Worm (Caenorhabditis elegans) whole organism, young adult: ENCODE measurements around the gene gcy-25.
A peak's percentile ranks its signal among the peaks of the same experiment; 100 is the strongest.

Experiments used
- B0261.1 ChIP-seq: sonication (generic microtip); optimal IDR thresholded peaks from 2 replicates; lab custom pipeline; 2016; ENCODE audit warnings: mild to moderate bottlenecking, missing genetic modification characterization, moderate library complexity, missing compliant biosample characterization
- C17E4.6 ChIP-seq: fragments of 200-800 bp; sonication (Bioruptor generic); IDR thresholded peaks from 2 replicates; pipeline ENCODE4 v1.3.6; 2022; ENCODE audit warnings: missing genetic modification reagents, missing genetic modification characterization, missing compliant biosample characterization
- F10E7.11 ChIP-seq: sonication (generic microtip); optimal IDR thresholded peaks from 2 replicates; lab custom pipeline; 2017; ENCODE audit warnings: mild to moderate bottlenecking, missing genetic modification characterization, moderate library complexity, missing compliant biosample characterization
- F37B4.10 ChIP-seq: fragments of 200-800 bp; sonication (Bioruptor generic); IDR thresholded peaks from 2 replicates; pipeline ENCODE4 v1.3.6; 2022; ENCODE audit warnings: missing genetic modification characterization, missing compliant biosample characterization
- F39B2.1 ChIP-seq: fragments of 200-800 bp; sonication (Bioruptor generic); IDR thresholded peaks from 2 replicates; pipeline ENCODE4 v1.3.6; 2022; ENCODE audit warnings: missing genetic modification reagents, missing genetic modification characterization, missing compliant biosample characterization
- F49E8.2 ChIP-seq: sonication (generic microtip); optimal IDR thresholded peaks from 3 replicates; lab custom pipeline; 2017; ENCODE audit warnings: missing genetic modification characterization, mild to moderate bottlenecking, missing compliant biosample characterization, antibody characterized with exemption, moderate library complexity; ENCODE audit not compliant: insufficient read depth
- F55B11.4 ChIP-seq: sonication (generic microtip); optimal IDR thresholded peaks from 2 replicates; lab custom pipeline; 2016; ENCODE audit warnings: missing compliant biosample characterization, missing genetic modification characterization, borderline replicate concordance; ENCODE audit not compliant: insufficient read depth
- T26A5.8 ChIP-seq: sonication (generic microtip); optimal IDR thresholded peaks from 2 replicates; lab custom pipeline; 2016; ENCODE audit warnings: missing genetic modification characterization, missing compliant biosample characterization
- Y53F4B.3 ChIP-seq: fragments of 200-800 bp; sonication (Bioruptor generic); IDR thresholded peaks from 2 replicates; pipeline ENCODE4 v1.3.6; 2022; ENCODE audit warnings: missing genetic modification reagents, missing genetic modification characterization, missing compliant biosample characterization
- Y53G8AR.9 ChIP-seq: fragments of 200-800 bp; sonication (Bioruptor generic); conservative IDR thresholded peaks from 2 replicates; pipeline ENCODE4 v1.3.6; 2022; ENCODE audit warnings: missing genetic modification reagents, missing genetic modification characterization, missing compliant biosample characterization
- Y67H2A.10 ChIP-seq: fragments of 200-800 bp; sonication (Bioruptor generic); conservative IDR thresholded peaks from 2 replicates; pipeline ENCODE4 v1.3.6; 2022; ENCODE audit warnings: missing genetic modification reagents, missing genetic modification characterization, missing compliant biosample characterization
- Y79H2A.3 ChIP-seq: fragments of 200-800 bp; sonication (Bioruptor generic); conservative IDR thresholded peaks from 2 replicates; pipeline ENCODE4 v1.3.6; 2022; ENCODE audit warnings: missing genetic modification reagents, missing genetic modification characterization, missing compliant biosample characterization
- akir-1 ChIP-seq: fragments of 200-800 bp; sonication (Bioruptor generic); optimal IDR thresholded peaks from 2 replicates; lab custom pipeline; 2018; ENCODE audit warnings: mild to moderate bottlenecking, missing genetic modification characterization, moderate library complexity, missing compliant biosample characterization
- aptf-2 ChIP-seq: fragments of 200-800 bp; sonication (Bioruptor generic); conservative IDR thresholded peaks from 2 replicates; pipeline ENCODE4 v1.3.6; 2022; ENCODE audit warnings: missing genetic modification reagents, missing genetic modification characterization, missing compliant biosample characterization
- aptf-3 ChIP-seq: fragments of 200-800 bp; sonication (Bioruptor generic); IDR thresholded peaks from 2 replicates; pipeline ENCODE4 v1.3.6; 2022; ENCODE audit warnings: missing genetic modification characterization, missing compliant biosample characterization
- attf-3 ChIP-seq: fragments of 200-800 bp; sonication (Bioruptor generic); conservative IDR thresholded peaks from 2 replicates; pipeline ENCODE4 v1.3.6; 2022; ENCODE audit warnings: missing genetic modification reagents, missing genetic modification characterization, missing compliant biosample characterization
- bed-1 ChIP-seq: fragments of 200-800 bp; sonication (Bioruptor generic); IDR thresholded peaks from 2 replicates; pipeline ENCODE4 v1.3.6; 2022; ENCODE audit warnings: missing genetic modification reagents, missing genetic modification characterization, missing compliant biosample characterization
- bed-2 ChIP-seq: fragments of 200-800 bp; sonication (Bioruptor generic); IDR thresholded peaks from 2 replicates; pipeline ENCODE4 v1.3.6; 2022; ENCODE audit warnings: missing genetic modification reagents, missing genetic modification characterization, missing compliant biosample characterization
- ccch-3 ChIP-seq: fragments of 200-800 bp; sonication (Bioruptor generic); optimal IDR thresholded peaks from 2 replicates; lab custom pipeline; 2018; ENCODE audit warnings: mild to moderate bottlenecking, missing genetic modification characterization, missing compliant biosample characterization
- cebp-2 ChIP-seq: fragments of 200-800 bp; sonication (Bioruptor generic); IDR thresholded peaks from 2 replicates; pipeline ENCODE4 v1.3.6; 2022; ENCODE audit warnings: missing genetic modification characterization, missing compliant biosample characterization
- ceh-40 ChIP-seq: fragments of 200-800 bp; sonication (Bioruptor generic); IDR thresholded peaks from 2 replicates; pipeline ENCODE4 v1.3.6; 2022; ENCODE audit warnings: missing genetic modification characterization, missing compliant biosample characterization
- ceh-58 ChIP-seq: fragments of 200-800 bp; sonication (Bioruptor generic); IDR thresholded peaks from 2 replicates; pipeline ENCODE4 v1.3.6; 2022; ENCODE audit warnings: missing genetic modification characterization, missing compliant biosample characterization
- ceh-79 ChIP-seq: sonication (generic microtip); optimal IDR thresholded peaks from 2 replicates; lab custom pipeline; 2017; ENCODE audit warnings: mild to moderate bottlenecking, missing genetic modification characterization, missing compliant biosample characterization
- ceh-91 ChIP-seq: fragments of 200-800 bp; sonication (Bioruptor generic); IDR thresholded peaks from 2 replicates; pipeline ENCODE4 v1.3.6; 2022; ENCODE audit warnings: missing genetic modification reagents, missing genetic modification characterization, missing compliant biosample characterization
- dox-1 ChIP-seq: fragments of 200-800 bp; sonication (Bioruptor generic); IDR thresholded peaks from 2 replicates; pipeline ENCODE4 v1.3.6; 2022; ENCODE audit warnings: missing genetic modification reagents, missing genetic modification characterization, missing compliant biosample characterization
- dpff-1 ChIP-seq: sonication (generic microtip); optimal IDR thresholded peaks from 2 replicates; lab custom pipeline; 2017; ENCODE audit warnings: mild to moderate bottlenecking, missing genetic modification characterization, missing compliant biosample characterization
- efl-1 ChIP-seq: fragments of 150-350 bp; optimal IDR thresholded peaks from 2 replicates; lab custom pipeline; 2014; ENCODE audit warnings: missing biosample characterization, missing genetic modification reagents, missing genetic modification characterization
- egl-18 ChIP-seq: fragments of 200-800 bp; sonication (Bioruptor generic); IDR thresholded peaks from 2 replicates; pipeline ENCODE4 v1.3.6; 2022; ENCODE audit warnings: missing genetic modification reagents, missing genetic modification characterization, missing compliant biosample characterization
- hmg-1.2 ChIP-seq: fragments of 200-800 bp; sonication (Bioruptor generic); IDR thresholded peaks from 2 replicates; pipeline ENCODE4 v1.3.6; 2022; ENCODE audit warnings: missing genetic modification reagents, missing genetic modification characterization, missing compliant biosample characterization
- lin-26 ChIP-seq: fragments of 200-800 bp; sonication (Bioruptor generic); IDR thresholded peaks from 2 replicates; pipeline ENCODE4 v1.3.6; 2022; ENCODE audit warnings: missing genetic modification reagents, missing genetic modification characterization, missing compliant biosample characterization
- madf-3 ChIP-seq: fragments of 200-800 bp; sonication (Bioruptor generic); IDR thresholded peaks from 2 replicates; pipeline ENCODE4 v1.3.6; 2022; ENCODE audit warnings: missing genetic modification reagents, missing genetic modification characterization, missing compliant biosample characterization
- madf-8 ChIP-seq: fragments of 200-800 bp; sonication (Bioruptor generic); conservative IDR thresholded peaks from 2 replicates; pipeline ENCODE4 v1.3.6; 2022; ENCODE audit warnings: missing genetic modification reagents, missing genetic modification characterization, missing compliant biosample characterization
- mcd-1 ChIP-seq: fragments of 200-800 bp; sonication (Bioruptor generic); IDR thresholded peaks from 2 replicates; pipeline ENCODE4 v1.3.6; 2022; ENCODE audit warnings: missing genetic modification reagents, missing genetic modification characterization, missing compliant biosample characterization
- mel-28 ChIP-seq: sonication (generic microtip); optimal IDR thresholded peaks from 2 replicates; lab custom pipeline; 2016; ENCODE audit warnings: borderline replicate concordance, mild to moderate bottlenecking, missing genetic modification characterization, missing compliant biosample characterization
- nfya-1 ChIP-seq: sonication (generic microtip); optimal IDR thresholded peaks from 2 replicates; lab custom pipeline; 2017; ENCODE audit warnings: antibody characterized with exemption, missing compliant biosample characterization, missing genetic modification characterization, borderline replicate concordance; ENCODE audit not compliant: insufficient read depth
- nfya-2 ChIP-seq: fragments of 200-800 bp; sonication (Bioruptor generic); IDR thresholded peaks from 2 replicates; pipeline ENCODE4 v1.3.6; 2022; ENCODE audit warnings: missing genetic modification reagents, missing genetic modification characterization, missing compliant biosample characterization
- nfyb-1 ChIP-seq: fragments of 200-800 bp; sonication (Bioruptor generic); IDR thresholded peaks from 2 replicates; pipeline ENCODE4 v1.3.6; 2022; ENCODE audit warnings: missing genetic modification reagents, missing genetic modification characterization, missing compliant biosample characterization
- pha-4 ChIP-seq: fragments of 150-350 bp; sonication (generic microtip); optimal IDR thresholded peaks from 2 replicates; lab custom pipeline; 2014; ENCODE audit warnings: missing biosample characterization, missing genetic modification reagents, missing genetic modification characterization
- rcor-1 ChIP-seq: fragments of 200-800 bp; sonication (Bioruptor generic); IDR thresholded peaks from 2 replicates; pipeline ENCODE4 v1.3.6; 2022; ENCODE audit warnings: missing genetic modification reagents, missing genetic modification characterization, missing compliant biosample characterization
- rec-8 ChIP-seq, 2 experiments: sonication (generic microtip); optimal IDR thresholded peaks; 2 replicates each; lab custom pipeline; 2016; ENCODE audit warnings: mild to moderate bottlenecking in 2 of 2, missing genetic modification characterization in 2 of 2, missing genetic modification reagents in 2 of 2, missing genotype in 2 of 2, missing biosample characterization in 1 of 2, missing compliant biosample characterization in 1 of 2, moderate library complexity in 1 of 2
- snpc-1.3 ChIP-seq: sonication (generic microtip); optimal IDR thresholded peaks from 2 replicates; lab custom pipeline; 2017; ENCODE audit warnings: missing genetic modification characterization, mild to moderate bottlenecking, missing compliant biosample characterization, antibody characterized with exemption, moderate library complexity, missing genotype, missing genetic modification reagents; ENCODE audit not compliant: insufficient read depth
- somi-1 ChIP-seq: fragments of 200-800 bp; sonication (Bioruptor generic); optimal IDR thresholded peaks from 2 replicates; lab custom pipeline; 2018; ENCODE audit warnings: mild to moderate bottlenecking, missing genetic modification characterization, missing compliant biosample characterization
- sptf-2 ChIP-seq: fragments of 200-800 bp; sonication (Bioruptor generic); optimal IDR thresholded peaks from 2 replicates; lab custom pipeline; 2018; ENCODE audit warnings: mild to moderate bottlenecking, missing genetic modification characterization, missing compliant biosample characterization
- tbx-9 ChIP-seq: sonication (generic microtip); optimal IDR thresholded peaks from 2 replicates; lab custom pipeline; 2016; ENCODE audit warnings: borderline replicate concordance, missing genetic modification characterization, inconsistent platforms, missing compliant biosample characterization
- ztf-25 ChIP-seq: fragments of 200-800 bp; sonication (Bioruptor generic); IDR thresholded peaks from 2 replicates; pipeline ENCODE4 v1.3.6; 2022; ENCODE audit warnings: missing genetic modification reagents, missing genetic modification characterization, missing compliant biosample characterization
- ztf-28 ChIP-seq: fragments of 200-800 bp; sonication (Bioruptor generic); IDR thresholded peaks from 2 replicates; pipeline ENCODE4 v1.3.6; 2022; ENCODE audit warnings: missing genetic modification reagents, missing genetic modification characterization, missing compliant biosample characterization

gcy-25 gene

DNA sequence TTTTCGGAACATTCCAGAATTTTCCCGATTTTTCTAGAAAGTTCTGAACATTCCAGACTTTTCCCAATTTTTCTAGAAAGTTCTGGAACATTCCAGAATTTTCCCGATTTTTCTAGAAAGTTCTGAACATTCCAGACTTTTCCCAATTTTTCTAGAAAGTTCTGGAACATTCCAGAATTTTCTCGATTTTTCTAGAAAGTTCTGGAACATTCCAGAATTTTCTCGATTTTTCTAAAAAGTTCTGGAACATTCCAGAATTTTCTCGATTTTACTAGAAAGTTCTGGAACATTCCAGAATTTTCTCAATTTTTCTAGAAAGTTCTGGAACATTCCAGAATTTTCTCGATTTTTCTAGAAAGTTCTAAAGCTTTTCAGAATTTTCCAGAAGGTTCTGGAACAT lies 23.1 kb downstream of the gcy-25 start (continued):
- TF ChIP-seq attf-3 (GFP tag; lab: Robert Waterston, UW) = peak; percentile 81
- peak; percentile 97; the same call in 1 of the 2 replicates for TF ChIP-seq cebp-2
- peak; percentile 100; the same call in 1 of the 2 replicates for TF ChIP-seq dox-1 (GFP tag; lab: Robert Waterston, UW)
- peak; percentile 97 for TF ChIP-seq F39B2.1 (GFP tag; lab: Robert Waterston, UW)
- 0 out of 2 replicates have a peak, but pooled peaks have one; percentile 47 for TF ChIP-seq aptf-2 (GFP tag; lab: Robert Waterston, UW)
- TF ChIP-seq rcor-1 (GFP tag; lab: Robert Waterston, UW) = peak; percentile 99
- peak; percentile 95 for TF ChIP-seq nfya-2 (GFP tag; lab: Robert Waterston, UW)
- peak; percentile 97 for TF ChIP-seq C17E4.6 (GFP tag; lab: Robert Waterston, UW)
- peak; percentile 97 for TF ChIP-seq bed-1 (GFP tag; lab: Robert Waterston, UW)
- peak; percentile 99 for TF ChIP-seq Y67H2A.10 (GFP tag; lab: Robert Waterston, UW)
- TF ChIP-seq F37B4.10 (GFP tag; lab: Robert Waterston, UW) = 0 out of 2 replicates have a peak, but pooled peaks have one; percentile 90
- TF ChIP-seq Y79H2A.3 (GFP tag; lab: Robert Waterston, UW) = peak; percentile 100
- TF ChIP-seq egl-18 = peak; percentile 98; the same call in 1 of the 2 replicates
- peak; percentile 98 for TF ChIP-seq Y53G8AR.9
- TF ChIP-seq, all 124 proteins: peak for 40; not testable (repeated sequence) for 84

DNA sequence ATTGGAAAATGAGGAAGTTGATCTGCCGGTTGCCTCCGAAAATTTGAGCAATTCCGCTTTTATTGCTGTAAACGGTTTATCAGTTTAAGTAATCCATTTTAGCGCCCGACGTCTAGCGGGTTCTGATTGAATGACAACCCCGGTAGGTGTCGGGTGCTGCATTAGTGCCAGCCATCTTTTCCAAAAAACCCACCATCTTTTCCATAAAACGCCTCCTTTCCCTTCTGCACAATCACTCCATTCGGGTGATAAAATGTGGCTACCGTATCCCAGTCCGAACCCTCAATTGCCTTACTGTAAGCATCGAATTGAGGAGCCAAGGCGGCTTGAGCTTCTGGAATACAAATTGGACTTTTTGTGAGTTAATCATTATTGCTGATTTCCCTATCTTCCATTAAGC lies 27.4 kb downstream of the gcy-25 start:
- no peak for TF ChIP-seq F49E8.2
- TF ChIP-seq hmg-1.2 (GFP tag; lab: Robert Waterston, UW) = no peak
- no peak for TF ChIP-seq F10E7.11 (tag; lab: Kevin White, UChicago)
- no peak for TF ChIP-seq Y67H2A.10 (GFP tag; lab: Robert Waterston, UW)
- no peak for TF ChIP-seq pha-4 (tag; lab: Kevin White, UChicago)
- no peak for TF ChIP-seq rec-8 (tag; optimal IDR thresholded peaks at IDR 0.05; lab: Kevin White, UChicago)
- no peak for TF ChIP-seq nfya-1 (tag; lab: Kevin White, UChicago)
- 0 out of 2 replicates have a peak, but pooled peaks have one; percentile 17 for TF ChIP-seq lin-26 (GFP tag; lab: Robert Waterston, UW)
- TF ChIP-seq madf-8 = no peak
- no peak for TF ChIP-seq efl-1
- no peak for TF ChIP-seq tbx-9 (tag; lab: Kevin White, UChicago)
- no peak for TF ChIP-seq B0261.1 (tag; lab: Kevin White, UChicago)
- no peak for TF ChIP-seq akir-1
- peak; percentile 6; the same call in 1 of the 2 replicates for TF ChIP-seq nfya-2 (GFP tag; lab: Robert Waterston, UW)
- TF ChIP-seq ceh-91 (GFP tag; lab: Robert Waterston, UW) = no peak
- TF ChIP-seq somi-1 (GFP tag; lab: Kevin White, UChicago) = no peak
- no peak for TF ChIP-seq mcd-1 (GFP tag; lab: Robert Waterston, UW)
- peak; percentile 10 for TF ChIP-seq mel-28 (tag; lab: Kevin White, UChicago)
- no peak for TF ChIP-seq F55B11.4 (tag; lab: Kevin White, UChicago)
- no peak for TF ChIP-seq cebp-2
- TF ChIP-seq egl-18 = no peak
- no peak for TF ChIP-seq sptf-2 (GFP tag; lab: Kevin White, UChicago)
- 0 out of 2 replicates have a peak, but pooled peaks have one; percentile 34 for TF ChIP-seq ceh-40 (GFP tag; lab: Robert Waterston, UW)
- TF ChIP-seq Y79H2A.3 (GFP tag; lab: Robert Waterston, UW) = no peak
- TF ChIP-seq Y53F4B.3 (GFP tag; lab: Robert Waterston, UW) = no peak
- TF ChIP-seq T26A5.8 (tag; lab: Kevin White, UChicago) = peak; percentile 56
- no peak for TF ChIP-seq ztf-25
- no peak for TF ChIP-seq ceh-58 (GFP tag; lab: Robert Waterston, UW)
- no peak for TF ChIP-seq bed-2 (GFP tag; lab: Robert Waterston, UW)
- no peak for TF ChIP-seq ztf-28 (GFP tag; lab: Robert Waterston, UW)
- TF ChIP-seq ccch-3 = no peak
- peak; percentile 67; the same call in 1 of the 2 replicates for TF ChIP-seq madf-3
- TF ChIP-seq ceh-79 (tag; lab: Kevin White, UChicago) = peak; percentile 9
- TF ChIP-seq aptf-3 (GFP tag; lab: Robert Waterston, UW) = no peak
- TF ChIP-seq nfyb-1 (GFP tag; lab: Robert Waterston, UW) = no peak
- peak; percentile 39 for TF ChIP-seq dpff-1 (tag; lab: Kevin White, UChicago)
- no peak for TF ChIP-seq snpc-1.3 (tag; lab: Kevin White, UChicago)
